Fruit fly (Drosophila melanogaster): ENCODE data around the gene CG43251.

Gene CG43251

dm6 chr3L:20778224-20779063, 19.8 kb downstream of the CG43251 start, which contains the start of the genes Pex16 and Pex14 (continued):
- TF ChIP-seq lz (GFP tag; optimal IDR thresholded peaks at IDR 0.05) (peak; percentile 83), Sox15 (GFP tag; optimal IDR thresholded peaks at IDR 0.05) (peak; percentile 63), achi (GFP tag; optimal IDR thresholded peaks at IDR 0.05) (peak; percentile 55), cyc (GFP tag; optimal IDR thresholded peaks at IDR 0.05) (peak; percentile 83), fkh (GFP tag; optimal IDR thresholded peaks at IDR 0.05) (peak; percentile 27), Lpt (GFP tag; optimal IDR thresholded peaks at IDR 0.05) (peak; percentile 41), CG31627 (GFP tag; optimal IDR thresholded peaks at IDR 0.05) (peak; percentile 86), CG10631 (GFP tag; optimal IDR thresholded peaks at IDR 0.05) (no peak), fd85E (GFP tag; optimal IDR thresholded peaks at IDR 0.05) (no peak), CG15336 (GFP tag; IDR thresholded peaks at IDR 0.05) (peak; percentile 59), CG8119 (GFP tag; IDR thresholded peaks at IDR 0.05) (no peak), Gug (GFP tag; IDR thresholded peaks at IDR 0.05) (peak; percentile 51), spab (GFP tag; optimal IDR thresholded peaks at IDR 0.05) (no peak), CG16779 (tag; optimal IDR thresholded peaks at IDR 0.05) (peak; percentile 12), CG3032 (tag; optimal IDR thresholded peaks at IDR 0.05) (peak; percentile 73), CG1621 (tag; optimal IDR thresholded peaks at IDR 0.05) (no peak), CG11294 (GFP tag; IDR thresholded peaks at IDR 0.05) (peak; percentile 20; the same call in 1 of the 2 replicates), Smox (GFP tag; optimal IDR thresholded peaks at IDR 0.05) (no peak), Sox14 (GFP tag; optimal IDR thresholded peaks at IDR 0.05) (peak; percentile 75), eg (GFP tag; IDR thresholded peaks at IDR 0.05) (peak; percentile 74), CG7368 (GFP tag; optimal IDR thresholded peaks at IDR 0.05) (peak; percentile 38), CG6163 (GFP tag; IDR thresholded peaks at IDR 0.05) (peak; percentile 74), Hr38 (GFP tag; optimal IDR thresholded peaks at IDR 0.05) (no peak), CG10669 (GFP tag; optimal IDR thresholded peaks at IDR 0.05) (no peak), CG34406 (GFP tag; optimal IDR thresholded peaks at IDR 0.05) (no peak), svp (GFP tag) (peak; percentile 91), net (GFP tag; optimal IDR thresholded peaks at IDR 0.05) (peak; percentile 64), Met (GFP tag; optimal IDR thresholded peaks at IDR 0.05) (no peak), CG32006 (GFP tag; optimal IDR thresholded peaks at IDR 0.05) (no peak), CG8319 (GFP tag; optimal IDR thresholded peaks at IDR 0.05) (peak; percentile 57), Sox102F (GFP tag; optimal IDR thresholded peaks at IDR 0.05) (no peak), CG6792 (GFP tag; optimal IDR thresholded peaks at IDR 0.05) (peak; percentile 61), topi (GFP tag; optimal IDR thresholded peaks at IDR 0.05) (peak; percentile 71), ss (GFP tag; optimal IDR thresholded peaks at IDR 0.05) (peak; percentile 22 to 38), CG8632 (GFP tag; optimal IDR thresholded peaks at IDR 0.05) (no peak), acj6 (GFP tag; optimal IDR thresholded peaks at IDR 0.05) (peak; percentile 74)

- TF ChIP-seq CG1621 (tag; optimal IDR thresholded peaks at IDR 0.05) (peak; percentile 34), CG7368 (GFP tag; optimal IDR thresholded peaks at IDR 0.05) (no peak), CG15336 (GFP tag; IDR thresholded peaks at IDR 0.05) (peak; percentile 6; the same call in 1 of the 2 replicates), CG3032 (tag; optimal IDR thresholded peaks at IDR 0.05) (no peak), fkh (GFP tag; optimal IDR thresholded peaks at IDR 0.05) (peak; percentile 10), CG6808 (GFP tag; optimal IDR thresholded peaks at IDR 0.05) (no peak)
Measured at dm6 chr3L:20784394-20784793, 25.7 kb downstream of the CG43251 start.

Data from whole organism, prepupa.